Fruit fly (Drosophila melanogaster) whole organism, adult: ENCODE measurements around the gene Ibf2.

ENCODE experiments used
- CG11617 ChIP-seq: fragments of 200-800 bp; sonication (Bioruptor generic); optimal IDR thresholded peaks from 2 replicates; lab custom pipeline; 2017; ENCODE audit warnings: mild to moderate bottlenecking, missing biosample characterization, missing genetic modification reagents, missing genetic modification characterization
- CG12768 ChIP-seq: fragments of 200-800 bp; sonication (Bioruptor generic); optimal IDR thresholded peaks from 2 replicates; lab custom pipeline; 2017; ENCODE audit warnings: missing biosample characterization, missing genetic modification characterization, mild to moderate bottlenecking, moderate library complexity, missing genetic modification reagents
- CG14711 ChIP-seq: fragments of 200-800 bp; sonication (Bioruptor generic); optimal IDR thresholded peaks from 2 replicates; lab custom pipeline; 2018; ENCODE audit warnings: missing biosample characterization, mild to moderate bottlenecking, missing genetic modification characterization, moderate library complexity
- CG1620 ChIP-seq: fragments of 200-800 bp; sonication (Bioruptor generic); optimal IDR thresholded peaks from 2 replicates; lab custom pipeline; 2016; ENCODE audit warnings: missing biosample characterization, missing genetic modification characterization
- CG33017 ChIP-seq: fragments of 200-800 bp; sonication (Bioruptor generic); optimal IDR thresholded peaks from 2 replicates; lab custom pipeline; 2018; ENCODE audit warnings: missing biosample characterization, mild to moderate bottlenecking, missing genetic modification characterization, moderate library complexity
- CG5204 ChIP-seq: fragments of 200-800 bp; sonication (Bioruptor generic); optimal IDR thresholded peaks from 2 replicates; lab custom pipeline; 2016; ENCODE audit warnings: missing biosample characterization, missing genetic modification characterization
- CG7045 ChIP-seq: fragments of 200-800 bp; sonication (Bioruptor generic); optimal IDR thresholded peaks from 2 replicates; lab custom pipeline; 2017; ENCODE audit warnings: missing biosample characterization, mild to moderate bottlenecking, missing genetic modification characterization
- CG7101 ChIP-seq: fragments of 200-800 bp; sonication (Bioruptor generic); optimal IDR thresholded peaks from 2 replicates; lab custom pipeline; 2018; ENCODE audit warnings: missing biosample characterization, mild to moderate bottlenecking, missing genetic modification characterization, moderate library complexity
- Clk ChIP-seq: fragments of 200-800 bp; sonication (Bioruptor generic); optimal IDR thresholded peaks from 2 replicates; lab custom pipeline; 2017; ENCODE audit warnings: missing biosample characterization, missing genetic modification characterization
- Crg-1 ChIP-seq: fragments of 200-800 bp; sonication (Bioruptor generic); optimal IDR thresholded peaks from 2 replicates; lab custom pipeline; 2016; ENCODE audit warnings: missing biosample characterization, missing genetic modification characterization
- Hr96 ChIP-seq: fragments of 200-800 bp; sonication (Bioruptor generic); optimal IDR thresholded peaks from 2 replicates; lab custom pipeline; 2016; ENCODE audit warnings: missing biosample characterization, missing genetic modification characterization
- Mnt ChIP-seq: fragments of 200-800 bp; sonication (Bioruptor generic); optimal IDR thresholded peaks from 2 replicates; lab custom pipeline; 2016; ENCODE audit warnings: missing biosample characterization, mild to moderate bottlenecking, missing genetic modification characterization
- bab1 ChIP-seq: fragments of 200-800 bp; sonication (Bioruptor generic); optimal IDR thresholded peaks from 3 replicates; lab custom pipeline; 2019; ENCODE audit warnings: missing biosample characterization, mild to moderate bottlenecking, missing genetic modification characterization, moderate library complexity
- cic ChIP-seq: fragments of 200-800 bp; sonication (Bioruptor generic); optimal IDR thresholded peaks from 2 replicates; lab custom pipeline; 2017; ENCODE audit warnings: missing biosample characterization, mild to moderate bottlenecking, missing genetic modification characterization, moderate library complexity
- cnc ChIP-seq, 2 experiments: fragments of >200 bp; optimal IDR thresholded peaks; 2 replicates each; lab custom pipeline; 2017
- kay ChIP-seq: fragments of 200-800 bp; sonication (Bioruptor generic); peaks from one replicate; lab custom pipeline; 2016; ENCODE audit warnings: missing biosample characterization, missing genetic modification characterization, borderline replicate concordance
- ovo ChIP-seq: fragments of 200-800 bp; sonication (Bioruptor generic); optimal IDR thresholded peaks from 2 replicates; lab custom pipeline; 2016; ENCODE audit warnings: missing biosample characterization, missing genetic modification characterization
- pad ChIP-seq: fragments of 200-800 bp; sonication (Bioruptor generic); optimal IDR thresholded peaks from 3 replicates; lab custom pipeline; 2017; ENCODE audit warnings: missing biosample characterization, missing genetic modification characterization, mild to moderate bottlenecking, moderate library complexity, missing genetic modification reagents
- tj ChIP-seq: fragments of 200-800 bp; sonication (Bioruptor generic); optimal IDR thresholded peaks from 3 replicates; lab custom pipeline; 2017; ENCODE audit warnings: missing biosample characterization, mild to moderate bottlenecking, missing genetic modification characterization, moderate library complexity
- toe ChIP-seq: fragments of 200-800 bp; sonication (Bioruptor generic); optimal IDR thresholded peaks from 2 replicates; lab custom pipeline; 2016; ENCODE audit warnings: missing biosample characterization, missing genetic modification characterization

The Ibf2 gene

DNA sequence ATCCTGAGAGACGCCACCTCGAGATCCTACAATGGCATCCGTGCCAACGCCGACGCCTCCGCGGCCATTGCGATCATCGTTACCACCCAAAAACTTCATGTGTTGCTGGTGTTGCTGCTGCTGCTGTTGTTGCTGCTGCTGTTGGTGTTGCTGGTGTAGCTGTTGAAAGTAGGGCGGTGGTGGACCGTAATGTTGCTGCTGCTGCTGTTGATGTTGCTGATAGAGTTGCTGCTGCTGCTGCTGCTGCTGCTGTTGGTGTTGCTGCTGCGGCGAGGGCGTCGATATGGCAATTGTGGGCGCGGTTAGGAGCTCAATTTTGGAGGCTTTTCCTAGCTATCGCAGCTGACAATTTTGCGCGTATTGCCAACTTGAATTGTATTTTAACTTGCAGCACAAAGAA lies 24.5 kb downstream of the Ibf2 start:
- no peak for TF ChIP-seq cic
- TF ChIP-seq CG7045 = no peak
- no peak for TF ChIP-seq CG11617 (GFP tag; lab: Kevin White, UChicago)
- TF ChIP-seq ovo = no peak
- no peak for TF ChIP-seq kay (GFP tag; lab: Kevin White, UChicago)
- no peak for TF ChIP-seq tj (GFP tag; lab: Kevin White, UChicago)
- no peak for TF ChIP-seq CG1620
- no peak for TF ChIP-seq CG7101 (tag; lab: Kevin White, UChicago)
- no peak for TF ChIP-seq toe (GFP tag; lab: Kevin White, UChicago)
- no peak for TF ChIP-seq Hr96 (GFP tag; lab: Kevin White, UChicago)
- no peak for TF ChIP-seq pad (GFP tag; lab: Kevin White, UChicago)
- TF ChIP-seq Crg-1 (GFP tag; lab: Kevin White, UChicago) = no peak
- TF ChIP-seq cnc (optimal IDR thresholded peaks at IDR 0.05; lab: Kevin White, UChicago) = no peak
- TF ChIP-seq CG12768 (GFP tag; lab: Kevin White, UChicago) = no peak
- TF ChIP-seq Mnt (GFP tag; lab: Kevin White, UChicago) = no peak
- TF ChIP-seq Clk = no peak
- no peak for TF ChIP-seq CG14711 (tag; lab: Kevin White, UChicago)
- no peak for TF ChIP-seq CG33017 (tag; lab: Kevin White, UChicago)
- TF ChIP-seq CG5204 = no peak
- no peak for TF ChIP-seq bab1 (GFP tag; lab: Kevin White, UChicago)

DNA sequence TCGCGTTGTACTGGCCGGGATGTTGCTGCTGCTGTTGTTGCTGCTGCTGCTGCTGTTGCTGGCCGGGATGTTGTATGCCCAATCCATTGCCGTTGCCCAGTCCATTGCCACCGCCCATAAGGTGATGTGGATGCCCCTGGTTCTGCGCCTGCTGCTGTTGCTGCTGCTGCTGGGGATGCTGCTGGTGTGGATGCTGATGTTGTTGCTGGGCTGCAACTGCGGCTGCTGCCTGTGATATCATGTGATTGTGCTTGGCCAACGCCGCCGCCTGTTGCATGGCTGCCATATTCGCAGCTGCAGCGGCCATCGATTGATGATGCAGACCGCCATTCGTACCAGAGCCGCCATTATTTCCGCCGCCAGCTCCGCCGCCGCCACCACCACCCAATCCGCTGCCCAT lies 26.0 kb downstream of the Ibf2 start:
- TF ChIP-seq CG5204 (no peak), CG12768 (GFP tag; lab: Kevin White, UChicago) (no peak), bab1 (GFP tag; lab: Kevin White, UChicago) (no peak), CG14711 (tag; lab: Kevin White, UChicago) (no peak), tj (GFP tag; lab: Kevin White, UChicago) (no peak), CG1620 (no peak), Hr96 (GFP tag; lab: Kevin White, UChicago) (no peak), cic (no peak), CG7045 (no peak), CG7101 (tag; lab: Kevin White, UChicago) (no peak), cnc (optimal IDR thresholded peaks at IDR 0.05; lab: Kevin White, UChicago) (no peak), Clk (no peak), CG33017 (tag; lab: Kevin White, UChicago) (no peak), Mnt (GFP tag; lab: Kevin White, UChicago) (no peak), CG11617 (GFP tag; lab: Kevin White, UChicago) (no peak), pad (GFP tag; lab: Kevin White, UChicago) (no peak), toe (GFP tag; lab: Kevin White, UChicago) (no peak), Crg-1 (GFP tag; lab: Kevin White, UChicago) (no peak), kay (GFP tag; lab: Kevin White, UChicago) (no peak), ovo (no peak)

DNA sequence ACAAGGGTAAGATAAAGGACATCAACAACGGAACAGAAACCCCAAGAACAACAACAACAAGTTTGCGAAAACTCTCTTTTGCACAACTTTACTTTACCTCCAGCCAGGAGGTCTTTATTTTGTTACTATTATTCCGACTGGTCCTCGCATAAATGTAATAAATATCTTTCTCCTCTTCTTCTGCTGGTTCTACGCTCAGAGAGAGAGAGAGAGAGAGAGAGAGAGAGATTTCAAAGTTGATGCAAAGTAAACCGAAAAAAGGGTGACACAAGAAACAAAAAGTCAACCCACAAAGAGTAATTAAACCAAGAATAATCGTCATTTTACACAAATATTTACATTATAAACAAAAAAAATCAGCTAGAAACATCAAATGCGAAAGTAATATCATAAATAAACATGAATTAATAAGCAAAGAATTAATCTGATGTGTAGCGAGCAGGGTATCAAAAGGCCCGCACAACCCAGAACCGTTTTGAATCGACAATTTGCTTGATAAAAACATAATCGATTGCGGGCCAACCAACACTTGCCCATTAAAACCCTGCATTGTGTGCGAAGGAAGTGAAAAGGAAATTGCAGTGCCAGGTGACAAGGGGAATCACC lies 28.2 kb downstream of the Ibf2 start:
- TF ChIP-seq Crg-1 (GFP tag; lab: Kevin White, UChicago) (no peak), bab1 (GFP tag; lab: Kevin White, UChicago) (peak; percentile 46)

DNA sequence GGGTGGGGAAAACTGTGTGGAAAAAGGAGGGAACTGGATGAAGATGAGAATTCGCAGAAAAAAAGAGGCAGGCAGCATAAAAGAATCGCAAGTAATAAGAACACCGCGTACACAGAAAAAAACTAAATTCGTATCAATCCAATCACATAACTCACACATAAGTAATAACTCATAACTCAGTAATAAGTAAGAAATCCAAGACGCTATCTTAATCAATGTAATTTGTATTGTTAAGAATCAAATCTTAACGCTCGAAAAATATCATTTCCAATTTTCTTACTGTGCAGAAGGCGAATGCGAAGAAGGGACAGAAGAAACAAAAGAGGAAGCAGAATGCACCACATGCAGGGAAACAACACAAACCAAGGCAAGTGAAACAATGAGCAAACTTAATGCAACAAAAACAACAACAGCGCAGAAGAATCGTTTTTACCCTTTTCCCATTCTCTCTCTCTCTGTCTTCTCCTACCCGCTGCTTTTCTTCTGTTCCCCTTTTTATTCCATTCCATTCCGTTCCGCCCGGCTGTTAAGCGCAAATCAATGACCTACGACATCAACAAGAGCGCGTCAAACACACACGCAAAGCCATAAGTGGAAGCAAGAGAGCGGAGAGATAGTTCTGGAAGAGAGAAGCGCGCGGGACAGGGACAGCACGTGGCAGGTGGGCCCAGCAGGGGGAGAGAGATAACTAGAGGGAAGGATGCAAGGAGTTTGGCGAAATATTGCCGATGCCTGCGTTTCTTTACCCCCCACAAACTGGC lies 29.0 kb downstream of the Ibf2 start:
- TF ChIP-seq CG14711 (tag; lab: Kevin White, UChicago) (peak; percentile 80), CG1620 (peak; percentile 43), CG5204 (no peak), Clk (no peak), Crg-1 (GFP tag; lab: Kevin White, UChicago) (peak; percentile 47), toe (GFP tag; lab: Kevin White, UChicago) (no peak), tj (GFP tag; lab: Kevin White, UChicago) (peak; percentile 56), cic (no peak), CG12768 (GFP tag; lab: Kevin White, UChicago) (no peak), CG7045 (peak; percentile 37), kay (GFP tag; lab: Kevin White, UChicago) (peak; percentile 34), CG33017 (tag; lab: Kevin White, UChicago) (peak; percentile 37), bab1 (GFP tag; lab: Kevin White, UChicago) (peak; percentile 93), CG7101 (tag; lab: Kevin White, UChicago) (peak; percentile 72), Mnt (GFP tag; lab: Kevin White, UChicago) (peak; percentile 38), cnc (optimal IDR thresholded peaks at IDR 0.05; lab: Kevin White, UChicago) (no peak), pad (GFP tag; lab: Kevin White, UChicago) (peak; percentile 98), CG11617 (GFP tag; lab: Kevin White, UChicago) (peak; percentile 73), ovo (no peak), Hr96 (GFP tag; lab: Kevin White, UChicago) (no peak)

DNA sequence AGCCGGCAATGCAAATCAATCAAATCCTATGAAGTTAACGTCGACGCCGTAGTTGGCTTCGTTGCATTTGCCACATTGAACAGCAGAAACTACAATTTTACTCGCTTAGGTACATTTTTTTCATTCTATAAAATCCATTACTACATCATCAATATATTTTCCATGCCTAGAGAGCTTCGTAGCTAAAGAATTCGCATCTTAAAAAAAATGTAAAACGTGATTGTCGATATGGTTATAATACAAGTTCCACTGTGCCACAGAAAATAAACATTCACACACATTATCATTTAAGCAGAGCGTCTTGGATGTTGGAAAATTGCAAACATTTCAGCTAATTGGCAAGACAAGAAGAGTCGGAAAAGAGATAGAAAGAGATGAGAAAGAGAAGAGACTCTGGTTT lies 30.4 kb downstream of the Ibf2 start:
- no peak for TF ChIP-seq Mnt (GFP tag; lab: Kevin White, UChicago)
- TF ChIP-seq toe (GFP tag; lab: Kevin White, UChicago) = no peak
- no peak for TF ChIP-seq CG11617 (GFP tag; lab: Kevin White, UChicago)
- TF ChIP-seq pad (GFP tag; lab: Kevin White, UChicago) = no peak
- TF ChIP-seq cnc (optimal IDR thresholded peaks at IDR 0.05; lab: Kevin White, UChicago) = no peak
- no peak for TF ChIP-seq CG14711 (tag; lab: Kevin White, UChicago)

DNA sequence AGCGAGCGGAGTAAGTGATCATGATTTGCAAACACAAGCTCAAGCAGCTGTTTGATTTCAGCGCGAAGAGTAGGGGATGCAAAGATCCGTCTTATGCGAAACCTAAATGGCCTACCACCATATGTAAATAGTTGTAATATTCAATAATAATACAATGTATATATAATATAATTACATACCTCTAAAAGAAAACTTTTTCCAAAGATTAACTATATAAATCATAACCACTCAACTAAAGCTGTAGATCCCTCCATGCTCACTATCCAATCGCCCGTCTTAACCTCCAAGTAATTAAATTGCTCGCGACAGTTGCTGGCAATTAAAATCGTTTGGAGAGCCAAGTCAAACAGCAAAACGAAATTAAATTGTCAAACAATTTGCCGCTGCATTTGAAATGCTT lies 31.0 kb downstream of the Ibf2 start:
- no peak for TF ChIP-seq pad (GFP tag; lab: Kevin White, UChicago)
- no peak for TF ChIP-seq Hr96 (GFP tag; lab: Kevin White, UChicago)
- peak; percentile 63 for TF ChIP-seq CG7045
- TF ChIP-seq cic = no peak
- TF ChIP-seq CG14711 (tag; lab: Kevin White, UChicago) = peak; percentile 85
- peak; percentile 37 for TF ChIP-seq CG12768 (GFP tag; lab: Kevin White, UChicago)
- TF ChIP-seq CG33017 (tag; lab: Kevin White, UChicago) = peak; percentile 87
- TF ChIP-seq CG11617 (GFP tag; lab: Kevin White, UChicago) = peak; percentile 38
- TF ChIP-seq cnc (optimal IDR thresholded peaks at IDR 0.05; lab: Kevin White, UChicago) = no peak
- no peak for TF ChIP-seq kay (GFP tag; lab: Kevin White, UChicago)
- peak; percentile 38 for TF ChIP-seq Crg-1 (GFP tag; lab: Kevin White, UChicago)
- peak; percentile 85 for TF ChIP-seq bab1 (GFP tag; lab: Kevin White, UChicago)
- no peak for TF ChIP-seq Clk
- TF ChIP-seq Mnt (GFP tag; lab: Kevin White, UChicago) = no peak
- TF ChIP-seq CG5204 = no peak
- TF ChIP-seq CG7101 (tag; lab: Kevin White, UChicago) = peak; percentile 82
- TF ChIP-seq toe (GFP tag; lab: Kevin White, UChicago) = no peak
- TF ChIP-seq CG1620 = no peak
- TF ChIP-seq tj (GFP tag; lab: Kevin White, UChicago) = no peak
- TF ChIP-seq ovo = no peak
